Fruit fly (Drosophila melanogaster): Measurements from ENCODE around the gene aru.

The aru gene

dm6 chr2L:845341-846004 lies 22.7 kb downstream of the aru start:
- TF ChIP-seq CG8478 (optimal IDR thresholded peaks at IDR 0.05) = no peak
- TF ChIP-seq Dll (optimal IDR thresholded peaks at IDR 0.05) = no peak
- TF ChIP-seq pan (optimal IDR thresholded peaks at IDR 0.05) = no peak
- TF ChIP-seq usp (GFP tag; optimal IDR thresholded peaks at IDR 0.05) = no peak
- TF ChIP-seq EcR (GFP tag; optimal IDR thresholded peaks at IDR 0.05) = no peak
- TF ChIP-seq psq (optimal IDR thresholded peaks at IDR 0.05) = no peak

dm6 chr2L:843850-844791 lies 24.0 kb downstream of the aru start:
- no peak for TF ChIP-seq EcR (GFP tag; optimal IDR thresholded peaks at IDR 0.05)

dm6 chr2L:843301-843700 lies 24.9 kb downstream of the aru start:
- no peak for TF ChIP-seq EcR (GFP tag; optimal IDR thresholded peaks at IDR 0.05)
- no peak for TF ChIP-seq Dll (optimal IDR thresholded peaks at IDR 0.05)
- TF ChIP-seq pan (optimal IDR thresholded peaks at IDR 0.05) = peak; percentile 41
- no peak for TF ChIP-seq usp (GFP tag; optimal IDR thresholded peaks at IDR 0.05)
- TF ChIP-seq psq (optimal IDR thresholded peaks at IDR 0.05) = no peak

- TF ChIP-seq pan (optimal IDR thresholded peaks at IDR 0.05) = no peak
- TF ChIP-seq psq (optimal IDR thresholded peaks at IDR 0.05) = no peak
- TF ChIP-seq Dll (optimal IDR thresholded peaks at IDR 0.05) = no peak
- no peak for TF ChIP-seq EcR (GFP tag; optimal IDR thresholded peaks at IDR 0.05)
- TF ChIP-seq usp (GFP tag; optimal IDR thresholded peaks at IDR 0.05) = no peak
- no peak for TF ChIP-seq CG8478 (optimal IDR thresholded peaks at IDR 0.05)
Measured at dm6 chr2L:842873-843272, 25.3 kb downstream of the aru start.

- no peak for TF ChIP-seq usp (GFP tag; optimal IDR thresholded peaks at IDR 0.05)
- TF ChIP-seq CG8478 (optimal IDR thresholded peaks at IDR 0.05) = no peak
- no peak for TF ChIP-seq pan (optimal IDR thresholded peaks at IDR 0.05)
- no peak for TF ChIP-seq psq (optimal IDR thresholded peaks at IDR 0.05)
- TF ChIP-seq EcR (GFP tag; optimal IDR thresholded peaks at IDR 0.05) = no peak
- no peak for TF ChIP-seq Dll (optimal IDR thresholded peaks at IDR 0.05)
Measured at dm6 chr2L:841708-842107, 26.4 kb downstream of the aru start.

dm6 chr2L:840716-841115 lies 27.4 kb downstream of the aru start:
- no peak for TF ChIP-seq pan (optimal IDR thresholded peaks at IDR 0.05)
- no peak for TF ChIP-seq CG8478 (optimal IDR thresholded peaks at IDR 0.05)
- TF ChIP-seq Dll (optimal IDR thresholded peaks at IDR 0.05) = no peak
- no peak for TF ChIP-seq usp (GFP tag; optimal IDR thresholded peaks at IDR 0.05)

DNA sequence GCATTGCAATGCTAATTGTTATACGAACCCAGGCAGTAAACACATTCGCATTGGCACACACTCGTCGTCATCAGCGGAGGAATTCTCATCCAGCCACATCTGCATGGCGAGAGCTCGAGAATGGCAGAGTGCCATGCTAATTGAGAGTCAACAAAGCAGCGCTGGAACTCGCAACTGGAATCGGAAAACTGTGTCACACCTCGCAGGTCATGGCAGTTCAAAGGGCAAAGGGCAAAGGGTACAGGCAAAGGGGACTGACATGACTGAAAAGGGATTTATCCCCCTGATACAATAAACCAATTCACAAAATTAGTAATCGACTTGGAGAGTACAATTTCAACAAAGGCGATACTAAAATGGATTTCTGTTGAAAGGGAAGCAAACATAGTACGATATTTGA lies 28.1 kb downstream of the aru start:
- TF ChIP-seq pan (optimal IDR thresholded peaks at IDR 0.05) (no peak), EcR (GFP tag; optimal IDR thresholded peaks at IDR 0.05) (peak in 1 of 2 experiments; percentile 19)

dm6 chr2L:838786-839185 lies 29.4 kb downstream of the aru start:
- no peak for TF ChIP-seq CG8478 (optimal IDR thresholded peaks at IDR 0.05)
- TF ChIP-seq EcR (GFP tag; optimal IDR thresholded peaks at IDR 0.05) = no peak
- no peak for TF ChIP-seq Dll (optimal IDR thresholded peaks at IDR 0.05)
- no peak for TF ChIP-seq usp (GFP tag; optimal IDR thresholded peaks at IDR 0.05)
- TF ChIP-seq psq (optimal IDR thresholded peaks at IDR 0.05) = no peak
- TF ChIP-seq pan (optimal IDR thresholded peaks at IDR 0.05) = no peak

DNA sequence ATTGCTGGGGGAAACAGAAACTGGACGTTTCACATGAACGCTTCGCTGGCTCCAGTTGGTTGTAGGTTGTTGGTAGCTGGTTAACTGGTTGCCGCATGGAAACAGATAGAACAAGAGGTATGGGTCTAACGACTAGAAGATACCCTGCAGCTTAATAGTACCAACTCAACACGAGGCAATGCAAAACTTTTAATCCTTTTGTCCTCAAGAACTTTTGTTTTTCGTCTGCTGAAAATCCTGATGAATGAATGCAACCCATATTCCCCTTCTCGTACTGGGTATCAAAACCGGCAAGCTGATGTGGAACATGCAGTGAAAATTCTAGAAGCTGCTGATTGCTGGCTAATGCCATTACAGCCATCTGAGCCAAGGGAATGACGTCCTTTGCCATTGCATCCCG lies 30.2 kb downstream of the aru start:
- TF ChIP-seq pan (optimal IDR thresholded peaks at IDR 0.05) = peak; percentile 56
- TF ChIP-seq EcR (GFP tag; optimal IDR thresholded peaks at IDR 0.05) = no peak

DNA sequence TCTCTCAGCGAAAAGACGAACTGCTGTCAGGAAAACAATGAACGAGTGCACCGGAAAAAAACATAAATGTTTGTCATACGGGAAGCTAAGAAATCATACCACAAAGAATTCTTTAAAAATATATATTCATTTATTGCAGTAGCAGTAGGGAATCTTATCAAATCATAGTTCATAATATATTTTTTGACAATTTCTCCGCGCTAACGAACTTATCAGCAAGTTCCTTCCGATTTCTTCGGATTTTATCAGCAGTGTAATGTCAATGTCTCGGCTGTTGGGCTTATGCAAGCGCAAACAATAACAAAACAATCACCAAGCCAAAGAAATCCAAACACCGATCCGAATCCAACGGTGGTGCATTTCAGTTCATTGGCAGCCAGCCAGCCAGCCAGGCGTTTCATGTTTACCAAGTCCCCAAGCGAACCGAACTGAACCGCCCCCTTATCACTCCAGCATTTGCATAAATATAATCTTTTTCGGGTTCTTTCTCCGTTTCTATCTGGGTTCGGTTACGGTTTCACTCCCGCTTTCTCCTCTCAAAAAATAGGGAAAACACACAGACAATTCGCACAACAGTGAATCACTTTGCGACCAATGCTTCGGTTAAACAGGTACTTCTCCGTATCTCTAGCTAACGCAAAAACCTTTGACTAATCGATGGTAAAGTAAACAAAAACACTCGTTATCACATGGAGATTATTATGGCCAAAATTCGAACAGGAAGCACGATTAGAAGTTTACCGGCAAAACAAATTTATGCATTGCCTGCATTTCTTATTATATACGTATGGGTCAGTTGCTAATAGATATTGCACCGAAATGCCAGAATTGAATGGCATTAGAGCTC lies 40.4 kb downstream of the aru start:
- TF ChIP-seq usp (GFP tag; optimal IDR thresholded peaks at IDR 0.05) = no peak

DNA sequence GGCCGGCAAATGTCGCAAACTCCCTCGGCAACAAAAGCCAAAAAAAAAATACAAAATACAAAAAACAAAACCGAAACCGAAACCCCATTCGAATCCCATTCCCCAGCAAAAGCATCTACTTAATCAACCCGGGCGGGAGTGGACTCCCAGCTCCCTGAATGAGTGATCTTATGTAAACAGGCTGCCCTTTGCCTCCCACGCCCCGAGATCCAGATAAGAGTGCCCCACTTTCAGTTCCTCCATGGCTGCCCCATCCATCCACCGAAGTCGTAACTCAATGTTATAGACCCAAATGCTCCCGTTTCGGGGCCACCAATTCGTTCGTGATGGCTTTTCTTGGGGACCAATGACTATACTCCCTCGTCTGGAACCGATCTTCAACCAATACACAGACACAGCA lies 41.1 kb downstream of the aru start:
- TF ChIP-seq pan (optimal IDR thresholded peaks at IDR 0.05) = no peak
- no peak for TF ChIP-seq EcR (GFP tag; optimal IDR thresholded peaks at IDR 0.05)
- TF ChIP-seq usp (GFP tag; optimal IDR thresholded peaks at IDR 0.05) = no peak
- no peak for TF ChIP-seq psq (optimal IDR thresholded peaks at IDR 0.05)
- no peak for TF ChIP-seq CG8478 (optimal IDR thresholded peaks at IDR 0.05)
- TF ChIP-seq Dll (optimal IDR thresholded peaks at IDR 0.05) = no peak

- TF ChIP-seq Dll (optimal IDR thresholded peaks at IDR 0.05) = peak; percentile 46
- TF ChIP-seq usp (GFP tag; optimal IDR thresholded peaks at IDR 0.05) = no peak
- TF ChIP-seq CG8478 (optimal IDR thresholded peaks at IDR 0.05) = no peak
- TF ChIP-seq pan (optimal IDR thresholded peaks at IDR 0.05) = no peak
- no peak for TF ChIP-seq psq (optimal IDR thresholded peaks at IDR 0.05)
Measured at dm6 chr2L:826388-826787, 41.8 kb downstream of the aru start.
